Worm (Caenorhabditis elegans): ENCODE results near the gene kvs-4.

The kvs-4 gene

DNA sequence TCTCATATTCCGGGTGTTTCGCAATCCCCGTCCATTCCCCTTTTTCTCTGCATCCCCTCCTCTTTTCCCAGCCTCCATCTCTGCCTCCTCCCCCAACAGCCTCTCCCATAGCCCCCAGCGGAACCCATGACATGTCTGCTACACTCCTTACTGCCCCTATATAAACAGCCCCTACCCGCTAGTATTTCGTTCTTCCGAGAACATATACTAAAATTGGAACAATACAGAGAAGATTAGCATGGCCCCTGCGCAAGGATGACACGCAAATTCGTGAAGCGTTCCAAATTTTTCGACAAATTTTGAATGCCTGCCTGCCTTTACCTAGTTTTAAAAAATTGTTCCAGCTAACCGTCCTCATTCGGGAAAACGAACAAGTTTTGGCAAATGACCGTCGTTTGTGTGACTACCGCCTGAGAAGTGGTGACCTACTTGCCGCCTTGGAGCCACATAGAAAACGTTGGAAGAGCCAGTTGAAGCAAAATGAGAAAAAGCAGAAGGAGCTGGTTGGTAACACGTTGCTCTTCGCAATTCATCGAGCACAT lies 22.8 kb upstream of the kvs-4 start (continued):
- peak; percentile 79 for TF ChIP-seq hsf-1 (GFP tag; IDR thresholded peaks at IDR 0.05)
- TF ChIP-seq hlh-12 (tag; optimal IDR thresholded peaks at IDR 0.05): peak; percentile 91
- TF ChIP-seq B0261.1 (tag; optimal IDR thresholded peaks at IDR 0.05): peak; percentile 85
- TF ChIP-seq nhr-179 (tag; optimal IDR thresholded peaks at IDR 0.05): peak; percentile 80
- TF ChIP-seq F49E8.2 (tag; optimal IDR thresholded peaks at IDR 0.05; ENCODE audit: insufficient read depth): peak; percentile 78
- TF ChIP-seq tlf-1 (GFP tag; optimal IDR thresholded peaks at IDR 0.05): peak; percentile 91
- TF ChIP-seq F57C9.4 (tag; optimal IDR thresholded peaks at IDR 0.05): peak; percentile 76
- peak; percentile 72 for TF ChIP-seq bed-2 (GFP tag; IDR thresholded peaks at IDR 0.05)
- TF ChIP-seq snpc-3.4 (tag; optimal IDR thresholded peaks at IDR 0.05): peak; percentile 97
- peak; percentile 28 for TF ChIP-seq F55B11.4 (tag; optimal IDR thresholded peaks at IDR 0.05; ENCODE audit: borderline replicate concordance, insufficient read depth)
- peak; percentile 62; the same call in 1 of the 2 replicates for TF ChIP-seq Y67H2A.10 (GFP tag; conservative IDR thresholded peaks at IDR 0.05)
- TF ChIP-seq cebp-1 (GFP tag; IDR thresholded peaks at IDR 0.05): peak; percentile 99
- peak; percentile 100 for TF ChIP-seq cebp-1 (tag; optimal IDR thresholded peaks at IDR 0.05)
- TF ChIP-seq ztf-18 (tag; optimal IDR thresholded peaks at IDR 0.05): peak; percentile 83
- peak; percentile 85 for TF ChIP-seq unc-130 (GFP tag; optimal IDR thresholded peaks at IDR 0.05)
- TF ChIP-seq Y95B8A.8 (GFP tag; IDR thresholded peaks at IDR 0.05): peak; percentile 84
- TF ChIP-seq tbp1 (GFP tag; optimal IDR thresholded peaks at IDR 0.05): peak; percentile 90
- TF ChIP-seq dpff-1 (tag; optimal IDR thresholded peaks at IDR 0.05): peak; percentile 94
- TF ChIP-seq aptf-2 (GFP tag; conservative IDR thresholded peaks at IDR 0.05): peak; percentile 71
- peak; percentile 91 for TF ChIP-seq ztf-3 (GFP tag; optimal IDR thresholded peaks at IDR 0.05)
- TF ChIP-seq gei-17 (GFP tag; optimal IDR thresholded peaks at IDR 0.05): peak; percentile 91
- peak; percentile 95 for TF ChIP-seq F10E7.11 (tag; optimal IDR thresholded peaks at IDR 0.05)
- peak; percentile 86 for TF ChIP-seq ceh-58 (GFP tag; IDR thresholded peaks at IDR 0.05)
- TF ChIP-seq egl-44 (GFP tag; IDR thresholded peaks at IDR 0.05): peak; percentile 97
- peak; percentile 92 for TF ChIP-seq pbrm-1 (GFP tag; IDR thresholded peaks at IDR 0.05)
- peak; percentile 96 for TF ChIP-seq ceh-79 (tag; optimal IDR thresholded peaks at IDR 0.05)
- peak; percentile 95 for TF ChIP-seq ceh-27 (GFP tag; optimal IDR thresholded peaks at IDR 0.05)
- peak; percentile 97 for TF ChIP-seq die-1 (tag; optimal IDR thresholded peaks at IDR 0.05)
- peak; percentile 67 for TF ChIP-seq attf-3 (GFP tag; conservative IDR thresholded peaks at IDR 0.05)
- peak; percentile 88 for TF ChIP-seq lag-1 (GFP tag; IDR thresholded peaks at IDR 0.05)
- TF ChIP-seq Y56A3A.18 (GFP tag; IDR thresholded peaks at IDR 0.05): peak; percentile 98
- peak; percentile 94 for TF ChIP-seq athp-1 (tag; optimal IDR thresholded peaks at IDR 0.05)
- peak; percentile 98 for TF ChIP-seq lin-26 (GFP tag; IDR thresholded peaks at IDR 0.05)
- peak; percentile 98 for TF ChIP-seq lin-40 (tag; optimal IDR thresholded peaks at IDR 0.05)
- TF ChIP-seq lsl-1 (GFP tag; optimal IDR thresholded peaks at IDR 0.05): peak; percentile 70
- TF ChIP-seq F22D6.2 (tag; optimal IDR thresholded peaks at IDR 0.05): peak; percentile 84
- TF ChIP-seq madf-3 (GFP tag; IDR thresholded peaks at IDR 0.05): peak; percentile 88
- TF ChIP-seq nfya-1 (tag; optimal IDR thresholded peaks at IDR 0.05; ENCODE audit: borderline replicate concordance, insufficient read depth): no peak
- TF ChIP-seq Y53G8AR.9 (GFP tag; conservative IDR thresholded peaks at IDR 0.05): peak; percentile 92
- peak; percentile 93 for TF ChIP-seq attf-5 (GFP tag; optimal IDR thresholded peaks at IDR 0.05)
